Worm (Caenorhabditis elegans) whole organism, late embryonic: ENCODE results near the gene F28A12.3.

Experiments
- C08G9.2 ChIP-seq: sonication (generic microtip); optimal IDR thresholded peaks from 2 replicates; lab custom pipeline; 2016; ENCODE audit warnings: mild to moderate bottlenecking, missing genetic modification characterization, moderate library complexity, missing compliant biosample characterization
- K02D7.2 ChIP-seq: sonication (generic microtip); optimal IDR thresholded peaks from 2 replicates; lab custom pipeline; 2017; ENCODE audit warnings: mild to moderate bottlenecking, missing genetic modification characterization, missing compliant biosample characterization
- eyg-1 ChIP-seq: sonication (generic microtip); optimal IDR thresholded peaks from 2 replicates; lab custom pipeline; 2016; ENCODE audit warnings: missing genotype, missing genetic modification characterization, missing compliant biosample characterization
- hlh-8 ChIP-seq: sonication (generic microtip); optimal IDR thresholded peaks from 2 replicates; lab custom pipeline; 2016; ENCODE audit warnings: missing genotype, missing genetic modification characterization, missing compliant biosample characterization
- nfya-1 ChIP-seq: sonication (generic microtip); optimal IDR thresholded peaks from 2 replicates; lab custom pipeline; 2017; ENCODE audit warnings: missing genetic modification characterization, mild to moderate bottlenecking, missing compliant biosample characterization, antibody characterized with exemption, moderate library complexity
- pha-4 ChIP-seq: fragments of 150-350 bp; optimal IDR thresholded peaks from 2 replicates; lab custom pipeline; 2018; ENCODE audit warnings: missing biosample characterization, missing genetic modification reagents, missing genetic modification characterization
- pqm-1 ChIP-seq: sonication (generic microtip); optimal IDR thresholded peaks from 2 replicates; lab custom pipeline; 2016; ENCODE audit warnings: missing genetic modification characterization, missing compliant biosample characterization
- ztf-16 ChIP-seq: sonication (generic microtip); optimal IDR thresholded peaks from 2 replicates; lab custom pipeline; 2017; ENCODE audit warnings: missing genetic modification characterization, missing compliant biosample characterization

ce11 chrV:8665765-8666164, 24.6 kb upstream of the F28A12.3 start, which contains the start of gene ZC190.4:
- no peak for TF ChIP-seq ztf-16 (tag; lab: Kevin White, UChicago)
- no peak for TF ChIP-seq K02D7.2 (tag; lab: Kevin White, UChicago)
- no peak for TF ChIP-seq nfya-1
- no peak for TF ChIP-seq eyg-1 (tag; lab: Kevin White, UChicago)
- TF ChIP-seq pha-4 = no peak
- no peak for TF ChIP-seq hlh-8 (tag; lab: Kevin White, UChicago)
- TF ChIP-seq pqm-1 (tag; lab: Kevin White, UChicago) = no peak
- TF ChIP-seq C08G9.2 (tag; lab: Kevin White, UChicago) = no peak
